Fruit fly (Drosophila melanogaster): ENCODE measurements around the gene CG11836.

Gene CG11836

dm6 chr3R:25056488-25057157 lies 14.3 kb upstream of the CG11836 start:
- TF ChIP-seq cic (GFP tag; optimal IDR thresholded peaks at IDR 0.05), result peak; percentile 56
- peak; percentile 86 for TF ChIP-seq ovo (GFP tag; optimal IDR thresholded peaks at IDR 0.05)
- no peak for TF ChIP-seq CG1620 (GFP tag; optimal IDR thresholded peaks at IDR 0.05)
- TF ChIP-seq pad (GFP tag; optimal IDR thresholded peaks at IDR 0.05), result peak; percentile 93
- peak; percentile 86 for TF ChIP-seq kay (GFP tag; ENCODE audit: borderline replicate concordance)
- TF ChIP-seq CG12768 (GFP tag; optimal IDR thresholded peaks at IDR 0.05), result peak; percentile 8

dm6 chr3R:25060462-25060861 lies 10.5 kb upstream of the CG11836 start:
- TF ChIP-seq Hr96 (GFP tag; optimal IDR thresholded peaks at IDR 0.05) (no peak), CG7045 (GFP tag; optimal IDR thresholded peaks at IDR 0.05) (no peak), kay (GFP tag; ENCODE audit: borderline replicate concordance) (peak; percentile 7)

dm6 chr3R:25064907-25065841 lies 5.8 kb upstream of the CG11836 start, which contains the start of the genes veli and PQBP1:
veli (minus strand) TSS chr3R:25065591.
PQBP1 (plus strand) TSS chr3R:25065791.
- TF ChIP-seq CG7101 (tag; optimal IDR thresholded peaks at IDR 0.05) (no peak), CG14711 (tag; optimal IDR thresholded peaks at IDR 0.05) (peak; percentile 18)

- no peak for TF ChIP-seq Mnt (GFP tag; optimal IDR thresholded peaks at IDR 0.05)
- TF ChIP-seq cic (GFP tag; optimal IDR thresholded peaks at IDR 0.05), result no peak
- no peak for TF ChIP-seq pad (GFP tag; optimal IDR thresholded peaks at IDR 0.05)
- TF ChIP-seq CG33017 (tag; optimal IDR thresholded peaks at IDR 0.05), result no peak
- no peak for TF ChIP-seq bab1 (GFP tag; optimal IDR thresholded peaks at IDR 0.05)
- TF ChIP-seq CG7101 (tag; optimal IDR thresholded peaks at IDR 0.05), result no peak
- TF ChIP-seq CG11617 (GFP tag; optimal IDR thresholded peaks at IDR 0.05), result no peak
- TF ChIP-seq Hr96 (GFP tag; optimal IDR thresholded peaks at IDR 0.05), result no peak
Measured at dm6 chr3R:25066856-25067255, 4.1 kb upstream of the CG11836 start.

- TF ChIP-seq CG11617 (GFP tag; optimal IDR thresholded peaks at IDR 0.05), result peak; percentile 77
- peak; percentile 54 for TF ChIP-seq CG7045 (GFP tag; optimal IDR thresholded peaks at IDR 0.05)
- TF ChIP-seq CG1620 (GFP tag; optimal IDR thresholded peaks at IDR 0.05), result peak; percentile 88
- TF ChIP-seq Mnt (GFP tag; optimal IDR thresholded peaks at IDR 0.05), result peak; percentile 82
- TF ChIP-seq Crg-1 (GFP tag; optimal IDR thresholded peaks at IDR 0.05), result peak; percentile 45
- TF ChIP-seq cnc (optimal IDR thresholded peaks at IDR 0.05), result no peak
- peak; percentile 45 for TF ChIP-seq ovo (GFP tag; optimal IDR thresholded peaks at IDR 0.05)
- peak; percentile 69 for TF ChIP-seq CG14711 (tag; optimal IDR thresholded peaks at IDR 0.05)
- TF ChIP-seq CG5204 (GFP tag; optimal IDR thresholded peaks at IDR 0.05), result no peak
- no peak for TF ChIP-seq kay (GFP tag; ENCODE audit: borderline replicate concordance)
- peak; percentile 33 for TF ChIP-seq CG12768 (GFP tag; optimal IDR thresholded peaks at IDR 0.05)
- peak; percentile 48 for TF ChIP-seq CG33017 (tag; optimal IDR thresholded peaks at IDR 0.05)
- TF ChIP-seq Clk (GFP tag; optimal IDR thresholded peaks at IDR 0.05), result peak; percentile 51
- peak; percentile 84 for TF ChIP-seq bab1 (GFP tag; optimal IDR thresholded peaks at IDR 0.05)
- TF ChIP-seq cic (GFP tag; optimal IDR thresholded peaks at IDR 0.05), result no peak
- TF ChIP-seq tj (GFP tag; optimal IDR thresholded peaks at IDR 0.05), result peak; percentile 56
- TF ChIP-seq CG7101 (tag; optimal IDR thresholded peaks at IDR 0.05), result peak; percentile 76
- peak; percentile 46 for TF ChIP-seq pad (GFP tag; optimal IDR thresholded peaks at IDR 0.05)
- TF ChIP-seq toe (GFP tag; optimal IDR thresholded peaks at IDR 0.05), result peak; percentile 88
- TF ChIP-seq Hr96 (GFP tag; optimal IDR thresholded peaks at IDR 0.05), result no peak
Measured at dm6 chr3R:25069569-25069968, 1.4 kb upstream of the CG11836 start, which contains the start of the genes Stt3B and CG11839. Stt3B (minus strand) TSS chr3R:25069637. CG11839 (plus strand) TSS chr3R:25069927.

dm6 chr3R:25074558-25074964 lies 3.6 kb downstream of the CG11836 start, which contains the start of the genes shams and CG11920:
shams (minus strand) TSS chr3R:25074607.
CG11920 (plus strand) TSS chr3R:25074877.
- no peak for TF ChIP-seq bab1 (GFP tag; optimal IDR thresholded peaks at IDR 0.05)
- TF ChIP-seq Mnt (GFP tag; optimal IDR thresholded peaks at IDR 0.05), result peak; percentile 96
- TF ChIP-seq toe (GFP tag; optimal IDR thresholded peaks at IDR 0.05), result peak; percentile 30
- no peak for TF ChIP-seq cic (GFP tag; optimal IDR thresholded peaks at IDR 0.05)
- TF ChIP-seq CG14711 (tag; optimal IDR thresholded peaks at IDR 0.05), result peak; percentile 59
- TF ChIP-seq cnc (optimal IDR thresholded peaks at IDR 0.05), result no peak
- no peak for TF ChIP-seq kay (GFP tag; ENCODE audit: borderline replicate concordance)
- no peak for TF ChIP-seq Crg-1 (GFP tag; optimal IDR thresholded peaks at IDR 0.05)
- TF ChIP-seq CG12768 (GFP tag; optimal IDR thresholded peaks at IDR 0.05), result peak; percentile 9
- TF ChIP-seq CG11617 (GFP tag; optimal IDR thresholded peaks at IDR 0.05), result peak; percentile 12
- no peak for TF ChIP-seq Clk (GFP tag; optimal IDR thresholded peaks at IDR 0.05)
- TF ChIP-seq tj (GFP tag; optimal IDR thresholded peaks at IDR 0.05), result no peak
- no peak for TF ChIP-seq CG5204 (GFP tag; optimal IDR thresholded peaks at IDR 0.05)
- no peak for TF ChIP-seq ovo (GFP tag; optimal IDR thresholded peaks at IDR 0.05)
- TF ChIP-seq CG7101 (tag; optimal IDR thresholded peaks at IDR 0.05), result peak; percentile 59
- TF ChIP-seq pad (GFP tag; optimal IDR thresholded peaks at IDR 0.05), result no peak
- no peak for TF ChIP-seq Hr96 (GFP tag; optimal IDR thresholded peaks at IDR 0.05)
- TF ChIP-seq CG1620 (GFP tag; optimal IDR thresholded peaks at IDR 0.05), result no peak
- TF ChIP-seq CG33017 (tag; optimal IDR thresholded peaks at IDR 0.05), result no peak
- TF ChIP-seq CG7045 (GFP tag; optimal IDR thresholded peaks at IDR 0.05), result no peak
